Worm (Caenorhabditis elegans) whole organism, young adult: ENCODE measurements around the gene cdk-11.2.

Source experiments
- B0019.2 ChIP-seq: fragments of 200-800 bp; sonication (Bioruptor generic); conservative IDR thresholded peaks from 2 replicates; pipeline ENCODE4 v1.3.6; 2022; ENCODE audit warnings: missing genetic modification reagents, missing genetic modification characterization, missing compliant biosample characterization
- B0261.1 ChIP-seq: sonication (generic microtip); optimal IDR thresholded peaks from 2 replicates; lab custom pipeline; 2016; ENCODE audit warnings: mild to moderate bottlenecking, missing genetic modification characterization, moderate library complexity, missing compliant biosample characterization
- D2030.7 ChIP-seq: fragments of 200-800 bp; sonication (Bioruptor generic); IDR thresholded peaks from 2 replicates; pipeline ENCODE4 v1.3.6; 2022; ENCODE audit warnings: missing genetic modification reagents, missing genetic modification characterization, missing compliant biosample characterization
- F10E7.11 ChIP-seq: sonication (generic microtip); optimal IDR thresholded peaks from 2 replicates; lab custom pipeline; 2017; ENCODE audit warnings: mild to moderate bottlenecking, missing genetic modification characterization, moderate library complexity, missing compliant biosample characterization
- F22D6.2 ChIP-seq: sonication (generic microtip); optimal IDR thresholded peaks from 2 replicates; lab custom pipeline; 2016; ENCODE audit warnings: mild to moderate bottlenecking, missing genetic modification characterization, missing compliant biosample characterization
- F49E8.2 ChIP-seq: sonication (generic microtip); optimal IDR thresholded peaks from 3 replicates; lab custom pipeline; 2017; ENCODE audit warnings: missing genetic modification characterization, mild to moderate bottlenecking, missing compliant biosample characterization, antibody characterized with exemption, moderate library complexity; ENCODE audit not compliant: insufficient read depth
- F57A8.1 ChIP-seq: fragments of 200-800 bp; sonication (Bioruptor generic); optimal IDR thresholded peaks from 2 replicates; lab custom pipeline; 2018; ENCODE audit warnings: mild to moderate bottlenecking, missing genetic modification characterization, moderate library complexity, missing compliant biosample characterization
- F57C9.4 ChIP-seq: sonication (generic microtip); optimal IDR thresholded peaks from 2 replicates; lab custom pipeline; 2017; ENCODE audit warnings: mild to moderate bottlenecking, missing genetic modification characterization, missing compliant biosample characterization
- K11D2.4 ChIP-seq: fragments of 200-800 bp; sonication (Bioruptor generic); IDR thresholded peaks from 2 replicates; pipeline ENCODE4 v1.3.6; 2022; ENCODE audit warnings: missing genetic modification reagents, missing genetic modification characterization, missing compliant biosample characterization
- T07F8.4 ChIP-seq: sonication (generic microtip); optimal IDR thresholded peaks from 2 replicates; lab custom pipeline; 2016; ENCODE audit warnings: mild to moderate bottlenecking, missing genetic modification characterization, moderate library complexity, missing compliant biosample characterization
- Y79H2A.3 ChIP-seq: fragments of 200-800 bp; sonication (Bioruptor generic); conservative IDR thresholded peaks from 2 replicates; pipeline ENCODE4 v1.3.6; 2022; ENCODE audit warnings: missing genetic modification reagents, missing genetic modification characterization, missing compliant biosample characterization
- Y95B8A.8 ChIP-seq: fragments of 200-800 bp; sonication (Bioruptor generic); IDR thresholded peaks from 2 replicates; pipeline ENCODE4 v1.3.6; 2022; ENCODE audit warnings: missing genetic modification reagents, missing genetic modification characterization, missing compliant biosample characterization
- atf-7 ChIP-seq: sonication (generic microtip); optimal IDR thresholded peaks from 2 replicates; lab custom pipeline; 2017; ENCODE audit warnings: mild to moderate bottlenecking, missing genetic modification characterization, missing compliant biosample characterization
- athp-1 ChIP-seq: sonication (generic microtip); optimal IDR thresholded peaks from 2 replicates; lab custom pipeline; 2017; ENCODE audit warnings: mild to moderate bottlenecking, missing genetic modification characterization, missing compliant biosample characterization
- attf-5 ChIP-seq: fragments of 200-800 bp; sonication (Bioruptor generic); optimal IDR thresholded peaks from 2 replicates; lab custom pipeline; 2018; ENCODE audit warnings: mild to moderate bottlenecking, missing genetic modification characterization, missing compliant biosample characterization
- bed-2 ChIP-seq: fragments of 200-800 bp; sonication (Bioruptor generic); IDR thresholded peaks from 2 replicates; pipeline ENCODE4 v1.3.6; 2022; ENCODE audit warnings: missing genetic modification reagents, missing genetic modification characterization, missing compliant biosample characterization
- cebp-1 ChIP-seq, 2 experiments: fragments of 200-800 bp in 1 of 2; sonication (Bioruptor generic) in 1 of 2; sonication (generic microtip) in 1 of 2; IDR thresholded peaks in 1 of 2; optimal IDR thresholded peaks in 1 of 2; 2 replicates each; pipeline versions ENCODE4 v1.3.6 to Lab custom; 2017 to 2022; ENCODE audit warnings: missing compliant biosample characterization in 2 of 2, missing genetic modification characterization in 2 of 2, mild to moderate bottlenecking in 1 of 2, missing genetic modification reagents in 1 of 2, moderate library complexity in 1 of 2
- cebp-2 ChIP-seq: fragments of 200-800 bp; sonication (Bioruptor generic); IDR thresholded peaks from 2 replicates; pipeline ENCODE4 v1.3.6; 2022; ENCODE audit warnings: missing genetic modification characterization, missing compliant biosample characterization
- die-1 ChIP-seq: sonication (generic microtip); optimal IDR thresholded peaks from 2 replicates; lab custom pipeline; 2016; ENCODE audit warnings: missing genotype, mild to moderate bottlenecking, missing genetic modification characterization, missing compliant biosample characterization
- dpl-1 ChIP-seq: fragments of 150-350 bp; optimal IDR thresholded peaks from 2 replicates; lab custom pipeline; 2014; ENCODE audit warnings: missing biosample characterization, missing genetic modification reagents, missing genetic modification characterization
- egl-18 ChIP-seq: fragments of 200-800 bp; sonication (Bioruptor generic); IDR thresholded peaks from 2 replicates; pipeline ENCODE4 v1.3.6; 2022; ENCODE audit warnings: missing genetic modification reagents, missing genetic modification characterization, missing compliant biosample characterization
- egl-44 ChIP-seq: fragments of 200-800 bp; sonication (Bioruptor generic); IDR thresholded peaks from 2 replicates; pipeline ENCODE4 v1.3.6; 2022; ENCODE audit warnings: missing genetic modification reagents, missing genetic modification characterization, missing compliant biosample characterization
- him-1 ChIP-seq: sonication (generic microtip); optimal IDR thresholded peaks from 2 replicates; lab custom pipeline; 2016; ENCODE audit warnings: missing genotype, missing genetic modification reagents, missing genetic modification characterization, missing compliant biosample characterization
- hmg-1.2 ChIP-seq: fragments of 200-800 bp; sonication (Bioruptor generic); IDR thresholded peaks from 2 replicates; pipeline ENCODE4 v1.3.6; 2022; ENCODE audit warnings: missing genetic modification reagents, missing genetic modification characterization, missing compliant biosample characterization
- hmg-20 ChIP-seq: fragments of 200-800 bp; sonication (Bioruptor generic); IDR thresholded peaks from 2 replicates; pipeline ENCODE4 v1.3.6; 2022; ENCODE audit warnings: missing genetic modification reagents, missing genetic modification characterization, missing compliant biosample characterization
- hrde-1 ChIP-seq: sonication (generic microtip); optimal IDR thresholded peaks from 2 replicates; lab custom pipeline; 2016; ENCODE audit warnings: missing genetic modification characterization, mild to moderate bottlenecking, missing compliant biosample characterization, moderate library complexity, missing genotype, missing genetic modification reagents, borderline replicate concordance
- hsf-1 ChIP-seq: fragments of 200-800 bp; sonication (Bioruptor generic); IDR thresholded peaks from 2 replicates; pipeline ENCODE4 v1.3.6; 2022; ENCODE audit warnings: missing genetic modification reagents, missing genetic modification characterization, missing compliant biosample characterization
- lin-35 ChIP-seq, 3 experiments: fragments of 150-350 bp in 2 of 3; sonication (generic microtip) in 1 of 3; optimal IDR thresholded peaks; 2 replicates each; lab custom pipeline; 2014 to 2018; ENCODE audit warnings: missing biosample characterization in 3 of 3, missing genetic modification characterization in 3 of 3, missing genetic modification reagents in 3 of 3
- lin-54 ChIP-seq: fragments of 200-800 bp; sonication (Bioruptor generic); optimal IDR thresholded peaks from 2 replicates; lab custom pipeline; 2018; ENCODE audit warnings: mild to moderate bottlenecking, missing genetic modification characterization, missing compliant biosample characterization
- lir-1 ChIP-seq: fragments of 200-800 bp; sonication (Bioruptor generic); conservative IDR thresholded peaks from 2 replicates; pipeline ENCODE4 v1.3.6; 2022; ENCODE audit warnings: missing genetic modification reagents, missing genetic modification characterization, missing compliant biosample characterization
- madf-8 ChIP-seq: fragments of 200-800 bp; sonication (Bioruptor generic); conservative IDR thresholded peaks from 2 replicates; pipeline ENCODE4 v1.3.6; 2022; ENCODE audit warnings: missing genetic modification reagents, missing genetic modification characterization, missing compliant biosample characterization
- nfya-1 ChIP-seq: sonication (generic microtip); optimal IDR thresholded peaks from 2 replicates; lab custom pipeline; 2017; ENCODE audit warnings: antibody characterized with exemption, missing compliant biosample characterization, missing genetic modification characterization, borderline replicate concordance; ENCODE audit not compliant: insufficient read depth
- nhr-120 ChIP-seq: fragments of 200-800 bp; sonication (Bioruptor generic); IDR thresholded peaks from 2 replicates; pipeline ENCODE4 v1.3.6; 2022; ENCODE audit warnings: missing genetic modification characterization, missing compliant biosample characterization
- nhr-90 ChIP-seq: sonication (generic microtip); optimal IDR thresholded peaks from 2 replicates; lab custom pipeline; 2016; ENCODE audit warnings: missing genotype, mild to moderate bottlenecking, missing genetic modification characterization, missing compliant biosample characterization
- pha-4 ChIP-seq: fragments of 150-350 bp; sonication (generic microtip); optimal IDR thresholded peaks from 2 replicates; lab custom pipeline; 2014; ENCODE audit warnings: missing biosample characterization, missing genetic modification reagents, missing genetic modification characterization
- snpc-3.4 ChIP-seq: sonication (generic microtip); optimal IDR thresholded peaks from 2 replicates; lab custom pipeline; 2017; ENCODE audit warnings: missing genetic modification characterization, mild to moderate bottlenecking, missing compliant biosample characterization, antibody characterized with exemption, moderate library complexity, missing genotype, missing genetic modification reagents
- tbp1 ChIP-seq: fragments of 200-800 bp; sonication (Bioruptor generic); optimal IDR thresholded peaks from 2 replicates; lab custom pipeline; 2018; ENCODE audit warnings: mild to moderate bottlenecking, missing genetic modification characterization, missing compliant biosample characterization
- ztf-26 ChIP-seq: sonication (generic microtip); optimal IDR thresholded peaks from 2 replicates; lab custom pipeline; 2017; ENCODE audit warnings: missing genetic modification characterization, missing compliant biosample characterization
- ztf-6 ChIP-seq: fragments of 200-800 bp; sonication (Bioruptor generic); IDR thresholded peaks from 2 replicates; pipeline ENCODE4 v1.3.6; 2022; ENCODE audit warnings: missing genetic modification reagents, missing genetic modification characterization, missing compliant biosample characterization

Gene cdk-11.2

DNA sequence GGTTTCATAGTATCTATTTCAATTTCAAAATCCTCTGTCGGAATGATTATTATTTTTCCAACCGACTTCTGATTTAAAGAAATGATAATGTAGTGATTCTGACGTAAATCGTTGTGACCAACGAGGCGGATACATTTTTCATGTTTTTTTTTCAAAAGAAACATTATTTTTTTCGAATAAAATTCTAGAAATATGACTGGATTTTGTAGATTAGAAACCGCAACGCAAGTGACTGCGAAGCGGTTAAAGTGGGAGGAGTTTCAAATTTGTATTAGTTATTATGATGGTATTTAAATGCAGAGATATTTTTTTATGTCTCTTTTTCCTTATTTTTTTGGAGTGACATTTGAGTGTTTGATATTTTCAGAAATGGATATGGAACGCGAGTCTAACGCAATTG is 27.4 kb upstream of the cdk-11.2 start, which contains the start of gene C39B10.5:
Gene C39B10.5 (plus strand): TSS at position 362 of the 400 bp plus-strand sequence.
- TF ChIP-seq F10E7.11 (tag; lab: Kevin White, UChicago) (no peak), die-1 (tag; lab: Kevin White, UChicago) (no peak), hmg-20 (GFP tag; lab: Robert Waterston, UW) (no peak), egl-18 (GFP tag; lab: Robert Waterston, UW) (no peak), him-1 (no peak), madf-8 (GFP tag; lab: Robert Waterston, UW) (no peak), F57C9.4 (tag; lab: Kevin White, UChicago) (no peak), pha-4 (no peak), bed-2 (GFP tag; lab: Robert Waterston, UW) (no peak), nhr-90 (tag; lab: Kevin White, UChicago) (no peak), nhr-120 (GFP tag; lab: Robert Waterston, UW) (no peak), Y79H2A.3 (no peak), hrde-1 (no peak), hsf-1 (GFP tag; lab: Robert Waterston, UW) (no peak), ztf-26 (tag; lab: Kevin White, UChicago) (no peak), lir-1 (no peak), hmg-1.2 (GFP tag; lab: Robert Waterston, UW) (no peak)

DNA sequence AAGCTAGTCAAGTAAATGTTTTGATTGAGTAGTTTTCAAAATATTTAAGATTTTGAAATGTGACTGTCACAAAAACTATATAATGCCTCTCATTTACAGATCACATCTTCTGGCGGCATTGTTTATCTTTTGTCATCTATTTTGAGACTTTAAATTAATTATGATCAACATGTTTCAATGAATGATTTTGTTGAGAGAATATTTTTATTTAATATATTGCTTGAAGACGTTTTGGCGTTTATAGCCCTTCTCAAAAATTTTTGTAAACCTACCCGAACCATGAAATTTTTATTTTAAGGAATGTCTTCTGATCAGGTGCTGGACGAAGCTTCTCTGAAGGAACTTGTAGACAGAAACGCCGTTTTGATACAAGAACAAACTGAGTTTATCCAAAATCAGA is 25.1 kb upstream of the cdk-11.2 start, which contains the start of gene C39B10.4:
Gene C39B10.4 (plus strand): TSS at position 301 of the 400 bp plus-strand sequence.
- TF ChIP-seq egl-44 (no peak), egl-18 (GFP tag; lab: Robert Waterston, UW) (no peak), D2030.7 (no peak), atf-7 (tag; lab: Kevin White, UChicago) (no peak), F49E8.2 (tag; lab: Kevin White, UChicago) (no peak), K11D2.4 (GFP tag; lab: Robert Waterston, UW) (no peak), cebp-2 (GFP tag; lab: Robert Waterston, UW) (no peak), lin-54 (GFP tag; lab: Kevin White, UChicago) (no peak), Y95B8A.8 (GFP tag; lab: Robert Waterston, UW) (no peak), attf-5 (GFP tag; lab: Kevin White, UChicago) (no peak), ztf-6 (GFP tag; lab: Robert Waterston, UW) (no peak), athp-1 (tag; lab: Kevin White, UChicago) (no peak), snpc-3.4 (no peak), F57A8.1 (GFP tag; lab: Kevin White, UChicago) (no peak)

DNA sequence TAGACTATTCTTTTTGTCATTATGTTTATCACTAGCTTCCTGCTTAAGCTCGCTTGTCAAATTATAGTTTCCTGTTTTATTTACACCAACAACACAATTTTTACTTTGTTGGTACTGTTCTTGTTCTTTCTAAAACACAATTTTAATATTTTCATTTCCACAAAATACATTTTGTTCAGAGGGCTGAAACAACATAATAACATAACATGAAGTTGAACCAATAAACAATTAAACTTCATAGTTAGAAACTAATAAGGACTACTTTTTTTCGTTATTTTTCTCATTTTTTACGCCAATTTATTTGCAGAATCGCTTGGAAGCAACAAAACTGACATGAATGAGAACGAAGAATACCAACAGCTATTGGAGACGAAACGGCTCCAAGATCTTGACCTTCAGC is 24.3 kb upstream of the cdk-11.2 start, which contains the start of gene C39B10.3:
Gene C39B10.3 (plus strand): TSS at position 301 of the 400 bp plus-strand sequence.
- TF ChIP-seq nfya-1 (tag; lab: Kevin White, UChicago) (no peak), lin-35 (GFP tag; optimal IDR thresholded peaks at IDR 0.05; lab: Kevin White, UChicago) (no peak), F22D6.2 (tag; lab: Kevin White, UChicago) (no peak), B0019.2 (GFP tag; lab: Robert Waterston, UW) (no peak), T07F8.4 (tag; lab: Kevin White, UChicago) (no peak), tbp1 (GFP tag; lab: Kevin White, UChicago) (no peak), cebp-1 (GFP tag; IDR thresholded peaks at IDR 0.05; lab: Robert Waterston, UW) (no peak), cebp-1 (tag; optimal IDR thresholded peaks at IDR 0.05; lab: Kevin White, UChicago) (no peak), B0261.1 (tag; lab: Kevin White, UChicago) (no peak), dpl-1 (GFP tag; lab: Kevin White, UChicago) (no peak)
